Fruit fly (Drosophila melanogaster) Kc167 (cell line): ENCODE data around the gene Spn75F.

Experiments
- Myc ChIP-seq: fragments of >200 bp; optimal IDR thresholded peaks from 2 replicates; lab custom pipeline; 2017; ENCODE audit warnings: missing external identifiers
- Sin3A ChIP-seq: fragments of >200 bp; optimal IDR thresholded peaks from 2 replicates; lab custom pipeline; 2018; ENCODE audit warnings: missing external identifiers
- h ChIP-seq: fragments of >200 bp; optimal IDR thresholded peaks from 3 replicates; lab custom pipeline; 2018; ENCODE audit warnings: missing external identifiers
- insv ChIP-seq: fragments of >200 bp; optimal IDR thresholded peaks from 3 replicates; lab custom pipeline; 2018; ENCODE audit warnings: missing external identifiers
- psq ChIP-seq: fragments of >200 bp; optimal IDR thresholded peaks from 2 replicates; lab custom pipeline; 2017; ENCODE audit warnings: missing external identifiers
- ttk ChIP-seq: sonication (Bioruptor generic); optimal IDR thresholded peaks from 2 replicates; lab custom pipeline; 2017; ENCODE audit warnings: missing external identifiers

Gene Spn75F

dm6 chr3L:19092125-19093058 lies 37.1 kb downstream of the Spn75F start, which contains the start of gene MESR6:
TSS of gene MESR6 (plus strand) at chr3L:19092670.
- TF ChIP-seq psq (no peak), ttk (lab: Kevin White, UChicago) (no peak), h (lab: Kevin White, UChicago) (no peak), insv (no peak), Myc (lab: Kevin White, UChicago) (no peak), Sin3A (lab: Kevin White, UChicago) (no peak)

- TF ChIP-seq Sin3A (lab: Kevin White, UChicago) (no peak), psq (no peak), h (lab: Kevin White, UChicago) (no peak), ttk (lab: Kevin White, UChicago) (no peak), Myc (lab: Kevin White, UChicago) (no peak), insv (no peak)
Observed at dm6 chr3L:19091423-19092124, 37.9 kb downstream of the Spn75F start.

- no peak for TF ChIP-seq Myc (lab: Kevin White, UChicago)
- no peak for TF ChIP-seq h (lab: Kevin White, UChicago)
- TF ChIP-seq Sin3A (lab: Kevin White, UChicago): no peak
- TF ChIP-seq insv: no peak
- no peak for TF ChIP-seq ttk (lab: Kevin White, UChicago)
- no peak for TF ChIP-seq psq
Observed at dm6 chr3L:19089120-19089519, 40.3 kb downstream of the Spn75F start.

dm6 chr3L:19087369-19088275 lies 41.8 kb downstream of the Spn75F start:
- TF ChIP-seq h (lab: Kevin White, UChicago): no peak
- no peak for TF ChIP-seq Sin3A (lab: Kevin White, UChicago)
- TF ChIP-seq psq: no peak
- TF ChIP-seq insv: no peak
- TF ChIP-seq Myc (lab: Kevin White, UChicago): no peak
- TF ChIP-seq ttk (lab: Kevin White, UChicago): no peak

- TF ChIP-seq insv: no peak
- no peak for TF ChIP-seq h (lab: Kevin White, UChicago)
- TF ChIP-seq ttk (lab: Kevin White, UChicago): no peak
- TF ChIP-seq Sin3A (lab: Kevin White, UChicago): no peak
- no peak for TF ChIP-seq psq
- no peak for TF ChIP-seq Myc (lab: Kevin White, UChicago)
Observed at dm6 chr3L:19086364-19087200, 42.9 kb downstream of the Spn75F start, which contains the start of gene Mkp3. TSS of gene Mkp3 (minus strand) at chr3L:19086426.

dm6 chr3L:19085688-19086363 lies 43.6 kb downstream of the Spn75F start:
- TF ChIP-seq Myc (lab: Kevin White, UChicago) (no peak), insv (no peak), Sin3A (lab: Kevin White, UChicago) (no peak), ttk (lab: Kevin White, UChicago) (no peak), psq (no peak), h (lab: Kevin White, UChicago) (no peak)

- no peak for TF ChIP-seq Myc (lab: Kevin White, UChicago)
- TF ChIP-seq insv: no peak
- TF ChIP-seq psq: no peak
Observed at dm6 chr3L:19083126-19083525, 46.3 kb downstream of the Spn75F start.

dm6 chr3L:19080926-19081700 lies 48.4 kb downstream of the Spn75F start:
- no peak for TF ChIP-seq ttk (lab: Kevin White, UChicago)

- TF ChIP-seq h (lab: Kevin White, UChicago) (no peak), Myc (lab: Kevin White, UChicago) (no peak), insv (no peak)
Observed at dm6 chr3L:19079798-19080691, 49.4 kb downstream of the Spn75F start.
